Fruit fly (Drosophila melanogaster) whole organism, embryonic: Measurements from ENCODE around the gene hdly.

Experiments used
- Bgb ChIP-seq: fragments of 200-800 bp; sonication (Bioruptor generic); IDR thresholded peaks from 2 replicates; pipeline ENCODE4 v1.3.6; 2022; ENCODE audit warnings: missing biosample characterization, missing genetic modification characterization; ENCODE audit not compliant: partially characterized antibody
- CG10209 ChIP-seq: fragments of 200-800 bp; sonication (Bioruptor generic); optimal IDR thresholded peaks from 3 replicates; lab custom pipeline; 2017; ENCODE audit warnings: missing biosample characterization, mild to moderate bottlenecking, missing genetic modification characterization, missing genetic modification reagents
- CG10565 ChIP-seq: fragments of 200-800 bp; sonication (Bioruptor generic); optimal IDR thresholded peaks from 3 replicates; lab custom pipeline; 2016; ENCODE audit warnings: missing biosample characterization, mild to moderate bottlenecking, missing genetic modification characterization
- CG10959 ChIP-seq: fragments of 200-800 bp; sonication (Bioruptor generic); IDR thresholded peaks from 2 replicates; pipeline ENCODE4 v1.3.6; 2022; ENCODE audit warnings: missing biosample characterization, missing genetic modification characterization
- CG12155 ChIP-seq: fragments of 200-800 bp; sonication (Bioruptor generic); optimal IDR thresholded peaks from 3 replicates; lab custom pipeline; 2016; ENCODE audit warnings: missing biosample characterization, missing genetic modification characterization
- CG15269 ChIP-seq: fragments of 200-800 bp; sonication (Bioruptor generic); optimal IDR thresholded peaks from 2 replicates; lab custom pipeline; 2018; ENCODE audit warnings: missing biosample characterization, mild to moderate bottlenecking, missing genetic modification characterization, moderate library complexity
- CG16813 ChIP-seq: fragments of 200-800 bp; sonication (Bioruptor generic); IDR thresholded peaks from 3 replicates; pipeline ENCODE4 v1.3.6; 2022; ENCODE audit warnings: missing biosample characterization, missing genetic modification characterization; ENCODE audit not compliant: partially characterized antibody
- CG16815 ChIP-seq: fragments of 200-800 bp; sonication (Bioruptor generic); optimal IDR thresholded peaks from 3 replicates; lab custom pipeline; 2017; ENCODE audit warnings: missing biosample characterization, mild to moderate bottlenecking, missing genetic modification characterization
- CG17829 ChIP-seq: fragments of 200-800 bp; optimal IDR thresholded peaks from 2 replicates; lab custom pipeline; 2019; ENCODE audit warnings: missing biosample characterization, mild to moderate bottlenecking, missing genetic modification characterization, moderate library complexity
- CG1832 ChIP-seq: fragments of 200-800 bp; sonication (Bioruptor generic); optimal IDR thresholded peaks from 2 replicates; lab custom pipeline; 2017; ENCODE audit warnings: missing biosample characterization, mild to moderate bottlenecking, missing genetic modification characterization, inconsistent platforms
- CG3065 ChIP-seq: fragments of 200-800 bp; sonication (Bioruptor generic); optimal IDR thresholded peaks from 2 replicates; lab custom pipeline; 2016; ENCODE audit warnings: missing biosample characterization, missing genetic modification characterization
- CG31388 ChIP-seq: fragments of 200-800 bp; sonication (Bioruptor generic); optimal IDR thresholded peaks from 2 replicates; lab custom pipeline; 2016; ENCODE audit warnings: missing biosample characterization, missing genetic modification characterization
- CG34224 ChIP-seq: fragments of 200-800 bp; sonication (Bioruptor generic); IDR thresholded peaks from 3 replicates; pipeline ENCODE4 v1.3.6; 2022; ENCODE audit warnings: missing biosample characterization, missing genetic modification characterization; ENCODE audit not compliant: partially characterized antibody
- CG42726 ChIP-seq: fragments of 200-800 bp; sonication (Bioruptor generic); IDR thresholded peaks from 2 replicates; pipeline ENCODE4 v1.3.6; 2022; ENCODE audit warnings: missing biosample characterization, missing genetic modification characterization; ENCODE audit not compliant: partially characterized antibody
- CG6683 ChIP-seq: fragments of 200-800 bp; sonication (Bioruptor generic); optimal IDR thresholded peaks from 2 replicates; lab custom pipeline; 2017; ENCODE audit warnings: missing biosample characterization, mild to moderate bottlenecking, missing genetic modification characterization, missing genetic modification reagents
- CG6765 ChIP-seq: fragments of 200-800 bp; sonication (Bioruptor generic); optimal IDR thresholded peaks from 3 replicates; lab custom pipeline; 2017; ENCODE audit warnings: missing biosample characterization, mild to moderate bottlenecking, missing genetic modification characterization
- CG6791 ChIP-seq: fragments of 200-800 bp; sonication (Bioruptor generic); IDR thresholded peaks from 3 replicates; pipeline ENCODE4 v1.3.6; 2022; ENCODE audit warnings: missing biosample characterization, missing genetic modification characterization; ENCODE audit not compliant: partially characterized antibody
- CG7271 ChIP-seq: fragments of 200-800 bp; sonication (Bioruptor generic); optimal IDR thresholded peaks from 2 replicates; lab custom pipeline; 2018; ENCODE audit warnings: missing biosample characterization, mild to moderate bottlenecking, missing genetic modification characterization, moderate library complexity
- CG7963 ChIP-seq: fragments of 200-800 bp; sonication (Bioruptor generic); IDR thresholded peaks from 3 replicates; pipeline ENCODE4 v1.3.6; 2022; ENCODE audit warnings: missing biosample characterization, missing genetic modification characterization; ENCODE audit not compliant: partially characterized antibody
- CG8924 ChIP-seq: fragments of 200-800 bp; optimal IDR thresholded peaks from 3 replicates; lab custom pipeline; 2019; ENCODE audit warnings: missing biosample characterization, mild to moderate bottlenecking, missing genetic modification characterization, moderate library complexity
- CG9437 ChIP-seq: fragments of 200-800 bp; sonication (Bioruptor generic); optimal IDR thresholded peaks from 2 replicates; lab custom pipeline; 2018; ENCODE audit warnings: missing biosample characterization, mild to moderate bottlenecking, missing genetic modification characterization
- CG9609 ChIP-seq: fragments of 200-800 bp; sonication (Bioruptor generic); optimal IDR thresholded peaks from 3 replicates; lab custom pipeline; 2016; ENCODE audit warnings: missing biosample characterization, missing genetic modification characterization
- D19B ChIP-seq: fragments of 200-800 bp; sonication (Bioruptor generic); optimal IDR thresholded peaks from 2 replicates; lab custom pipeline; 2017; ENCODE audit warnings: missing biosample characterization, mild to moderate bottlenecking, missing genetic modification characterization
- Deaf1 ChIP-seq: fragments of 200-800 bp; optimal IDR thresholded peaks from 3 replicates; lab custom pipeline; 2019; ENCODE audit warnings: missing biosample characterization, mild to moderate bottlenecking, missing genetic modification characterization, moderate library complexity
- Lim3 ChIP-seq: fragments of 200-800 bp; sonication (Bioruptor generic); IDR thresholded peaks from 2 replicates; pipeline ENCODE4 v1.3.6; 2022; ENCODE audit warnings: missing biosample characterization, missing genetic modification characterization
- Neu2 ChIP-seq: fragments of 200-800 bp; sonication (Bioruptor generic); optimal IDR thresholded peaks from 3 replicates; lab custom pipeline; 2016; ENCODE audit warnings: missing biosample characterization, missing genetic modification characterization, borderline replicate concordance
- Pdp1 ChIP-seq, 2 experiments: fragments of 200-800 bp; sonication (Bioruptor generic); optimal IDR thresholded peaks; 3 replicates each; lab custom pipeline; 2016; ENCODE audit warnings: missing biosample characterization in 2 of 2, missing genetic modification characterization in 2 of 2, mild to moderate bottlenecking in 1 of 2, moderate library complexity in 1 of 2
- Scr ChIP-seq: fragments of 200-800 bp; sonication (Bioruptor generic); IDR thresholded peaks from 2 replicates; pipeline ENCODE4 v1.3.6; 2022; ENCODE audit warnings: missing biosample characterization, missing genetic modification characterization; ENCODE audit not compliant: partially characterized antibody
- Sox102F ChIP-seq: fragments of 200-800 bp; sonication (Bioruptor generic); optimal IDR thresholded peaks from 2 replicates; lab custom pipeline; 2018; ENCODE audit warnings: missing biosample characterization, mild to moderate bottlenecking, missing genetic modification characterization, moderate library complexity
- Spps ChIP-seq: fragments of 200-800 bp; sonication (Bioruptor generic); optimal IDR thresholded peaks from 2 replicates; lab custom pipeline; 2018; ENCODE audit warnings: missing biosample characterization, mild to moderate bottlenecking, missing genetic modification characterization
- Sry-δ ChIP-seq: fragments of 200-800 bp; sonication (Bioruptor generic); optimal IDR thresholded peaks from 2 replicates; lab custom pipeline; 2016; ENCODE audit warnings: missing biosample characterization, missing genetic modification characterization
- ab ChIP-seq: fragments of 200-800 bp; sonication (Bioruptor generic); optimal IDR thresholded peaks from 2 replicates; lab custom pipeline; 2016; ENCODE audit warnings: missing biosample characterization, missing genetic modification characterization
- abd-A ChIP-seq: fragments of 200-800 bp; sonication (Bioruptor generic); optimal IDR thresholded peaks from 3 replicates; lab custom pipeline; 2019; ENCODE audit warnings: missing biosample characterization, mild to moderate bottlenecking, missing genetic modification characterization, moderate library complexity
- ac ChIP-seq: fragments of 200-800 bp; sonication (Bioruptor generic); optimal IDR thresholded peaks from 3 replicates; lab custom pipeline; 2017; ENCODE audit warnings: missing biosample characterization, mild to moderate bottlenecking, missing genetic modification characterization
- al ChIP-seq: fragments of 200-800 bp; sonication (Bioruptor generic); IDR thresholded peaks from 2 replicates; pipeline ENCODE4 v1.3.6; 2022; ENCODE audit warnings: missing biosample characterization, missing genetic modification characterization
- amos ChIP-seq: fragments of 200-800 bp; sonication (Bioruptor generic); IDR thresholded peaks from 2 replicates; pipeline ENCODE4 v1.3.6; 2022; ENCODE audit warnings: missing biosample characterization, missing genetic modification characterization; ENCODE audit not compliant: partially characterized antibody
- ato ChIP-seq: fragments of 200-800 bp; sonication (Bioruptor generic); IDR thresholded peaks from 2 replicates; pipeline ENCODE4 v1.3.6; 2022; ENCODE audit warnings: missing biosample characterization, missing genetic modification characterization; ENCODE audit not compliant: partially characterized antibody
- dpn ChIP-seq, 2 experiments: fragments of 200-800 bp; sonication (Bioruptor generic); optimal IDR thresholded peaks; 3 replicates each; lab custom pipeline; 2016; ENCODE audit warnings: missing biosample characterization in 2 of 2, missing genetic modification characterization in 2 of 2
- ham ChIP-seq: fragments of 200-800 bp; sonication (Bioruptor generic); IDR thresholded peaks from 2 replicates; pipeline ENCODE4 v1.3.6; 2022; ENCODE audit warnings: missing biosample characterization, missing genetic modification characterization
- hbn ChIP-seq: fragments of 200-800 bp; sonication (Bioruptor generic); IDR thresholded peaks from 2 replicates; pipeline ENCODE4 v1.3.6; 2022; ENCODE audit warnings: missing biosample characterization, missing genetic modification characterization; ENCODE audit not compliant: partially characterized antibody
- kah ChIP-seq: fragments of 200-800 bp; sonication (Bioruptor generic); optimal IDR thresholded peaks from 2 replicates; lab custom pipeline; 2018; ENCODE audit warnings: missing biosample characterization, mild to moderate bottlenecking, missing genetic modification characterization
- kni ChIP-seq: fragments of 200-800 bp; sonication (Bioruptor generic); optimal IDR thresholded peaks from 3 replicates; lab custom pipeline; 2017; ENCODE audit warnings: mild to moderate bottlenecking, missing biosample characterization, missing genetic modification reagents, missing genetic modification characterization
- nerfin-2 ChIP-seq: fragments of 200-800 bp; sonication (Bioruptor generic); IDR thresholded peaks from 2 replicates; pipeline ENCODE4 v1.3.6; 2022; ENCODE audit warnings: missing biosample characterization, missing genetic modification characterization; ENCODE audit not compliant: partially characterized antibody
- oc ChIP-seq: fragments of 200-800 bp; sonication (Bioruptor generic); optimal IDR thresholded peaks from 2 replicates; lab custom pipeline; 2018; ENCODE audit warnings: missing biosample characterization, mild to moderate bottlenecking, missing genetic modification characterization, moderate library complexity
- org-1 ChIP-seq: fragments of 200-800 bp; sonication (Bioruptor generic); optimal IDR thresholded peaks from 2 replicates; lab custom pipeline; 2017; ENCODE audit warnings: missing biosample characterization, missing genetic modification characterization
- pnt ChIP-seq: fragments of 200-800 bp; sonication (Bioruptor generic); optimal IDR thresholded peaks from 3 replicates; lab custom pipeline; 2016; ENCODE audit warnings: missing biosample characterization, missing genetic modification characterization
- ro ChIP-seq: fragments of 200-800 bp; sonication (Bioruptor generic); IDR thresholded peaks from 2 replicates; pipeline ENCODE4 v1.3.6; 2022; ENCODE audit warnings: missing biosample characterization, missing genetic modification characterization
- sd ChIP-seq: fragments of 200-800 bp; sonication (Bioruptor generic); optimal IDR thresholded peaks from 3 replicates; lab custom pipeline; 2018; ENCODE audit warnings: missing biosample characterization, mild to moderate bottlenecking, missing genetic modification characterization, moderate library complexity
- slou ChIP-seq: fragments of 200-800 bp; sonication (Bioruptor generic); optimal IDR thresholded peaks from 3 replicates; lab custom pipeline; 2016; ENCODE audit warnings: missing biosample characterization, missing genetic modification characterization
- stwl ChIP-seq: fragments of 200-800 bp; sonication (Bioruptor generic); optimal IDR thresholded peaks from 3 replicates; lab custom pipeline; 2018; ENCODE audit warnings: missing biosample characterization, mild to moderate bottlenecking, missing genetic modification characterization, moderate library complexity

hdly gene

DNA sequence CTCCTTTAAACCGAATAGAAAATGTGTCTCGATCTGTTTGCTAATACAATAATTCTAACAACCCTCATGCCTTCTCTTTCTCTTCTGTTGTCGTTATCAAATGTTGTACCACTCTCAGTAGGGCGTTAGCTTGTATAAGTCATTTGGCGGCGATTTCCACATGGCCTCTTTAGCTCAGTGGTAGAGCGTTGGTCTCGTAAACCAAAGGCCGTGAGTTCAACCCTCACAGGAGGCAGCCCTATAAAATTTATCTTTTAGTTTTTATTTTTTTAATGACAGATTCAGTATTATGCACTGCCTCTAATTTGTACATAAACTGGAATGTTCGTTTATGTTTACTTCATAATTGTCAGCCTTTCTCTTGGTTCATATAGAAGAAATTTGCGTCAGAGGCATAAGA lies 22.6 kb upstream of the hdly start (continued):
- TF ChIP-seq CG17829 (tag; lab: Kevin White, UChicago) (no peak), CG1832 (peak; percentile 25), CG10565 (GFP tag; lab: Kevin White, UChicago) (no peak), CG9609 (GFP tag; lab: Kevin White, UChicago) (no peak), CG8924 (tag; lab: Kevin White, UChicago) (no peak), hbn (GFP tag; lab: Robert Waterston, UW) (peak; percentile 17; the same call in 1 of the 2 replicates), abd-A (tag; lab: Kevin White, UChicago) (peak; percentile 12), Lim3 (GFP tag; lab: Robert Waterston, UW) (no peak), Bgb (GFP tag; lab: Robert Waterston, UW) (peak; percentile 73), CG31388 (GFP tag; lab: Kevin White, UChicago) (no peak), CG6791 (GFP tag; lab: Robert Waterston, UW) (peak; percentile 83; the same call in 2 of the 3 replicates), CG16813 (peak; percentile 78), ac (GFP tag; lab: Kevin White, UChicago) (no peak), Pdp1 (GFP tag; optimal IDR thresholded peaks at IDR 0.05; lab: Kevin White, UChicago) (peak in 1 of 2 experiments; percentile 9), CG7963 (GFP tag; lab: Robert Waterston, UW) (no peak; the same call in 2 of the 3 replicates), org-1 (GFP tag; lab: Kevin White, UChicago) (no peak), dpn (GFP tag; optimal IDR thresholded peaks at IDR 0.05; lab: Kevin White, UChicago) (no peak), CG10959 (GFP tag; lab: Robert Waterston, UW) (no peak), Scr (GFP tag; lab: Robert Waterston, UW) (no peak; the same call in 1 of the 2 replicates), sd (tag; lab: Kevin White, UChicago) (no peak), ro (GFP tag; lab: Robert Waterston, UW) (no peak), CG34224 (GFP tag; lab: Robert Waterston, UW) (peak; percentile 53; the same call in 1 of the 3 replicates), ato (GFP tag; lab: Robert Waterston, UW) (peak; percentile 67), kni (GFP tag; lab: Kevin White, UChicago) (no peak), al (GFP tag; lab: Robert Waterston, UW) (no peak), stwl (tag; lab: Kevin White, UChicago) (no peak), CG15269 (no peak), oc (tag; lab: Kevin White, UChicago) (no peak), CG7271 (tag; lab: Kevin White, UChicago) (no peak), D19B (GFP tag; lab: Kevin White, UChicago) (no peak), amos (peak; percentile 81; the same call in 1 of the 2 replicates)

DNA sequence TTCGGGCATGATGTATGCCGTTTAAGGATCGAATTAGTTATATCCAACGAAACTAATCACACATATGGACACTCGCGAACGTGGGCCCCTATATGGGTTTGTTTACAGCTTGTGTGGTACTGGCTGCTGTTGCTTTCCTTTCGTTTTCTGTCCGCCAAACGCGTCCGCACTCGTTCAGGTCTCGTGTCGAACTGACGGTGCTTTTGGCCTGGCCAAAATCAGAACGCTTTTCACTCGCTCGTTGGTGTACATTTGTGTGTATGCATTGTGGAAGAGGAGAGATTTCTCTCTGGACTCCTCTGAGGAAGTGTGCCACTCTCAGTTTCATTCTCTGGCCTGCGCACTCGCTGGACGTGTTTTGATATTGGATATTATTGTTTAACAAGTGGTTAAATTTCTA lies 17.0 kb upstream of the hdly start, which contains the start of gene Ktl:
Gene Ktl (minus strand): TSS at position 193 of the 400 bp plus-strand sequence.
- no peak for TF ChIP-seq CG10209
- TF ChIP-seq CG9437 (GFP tag; lab: Kevin White, UChicago) = no peak
- no peak for TF ChIP-seq ab (GFP tag; lab: Kevin White, UChicago)
- no peak for TF ChIP-seq Spps
- no peak for TF ChIP-seq CG42726 (GFP tag; lab: Robert Waterston, UW)
- no peak for TF ChIP-seq Sox102F
- TF ChIP-seq kah (GFP tag; lab: Kevin White, UChicago) = no peak
- no peak for TF ChIP-seq CG3065 (GFP tag; lab: Kevin White, UChicago)
- no peak for TF ChIP-seq Neu2 (GFP tag; lab: Kevin White, UChicago)
- TF ChIP-seq pnt = no peak
- no peak for TF ChIP-seq ham (GFP tag; lab: Robert Waterston, UW)
- peak; percentile 11 for TF ChIP-seq Deaf1
- TF ChIP-seq CG6683 = no peak
- no peak for TF ChIP-seq Sry-δ (GFP tag; lab: Kevin White, UChicago)
- TF ChIP-seq CG6765 = no peak
- TF ChIP-seq CG12155 (GFP tag; lab: Kevin White, UChicago) = peak; percentile 64
- no peak for TF ChIP-seq CG16815 (GFP tag; lab: Kevin White, UChicago)
- no peak for TF ChIP-seq nerfin-2 (GFP tag; lab: Robert Waterston, UW)
- no peak for TF ChIP-seq slou (GFP tag; lab: Kevin White, UChicago)
